Fruit fly (Drosophila melanogaster) whole organism, prepupa: ENCODE measurements around the gene RpS27A.

Experiments
- Blimp-1 ChIP-seq: fragments of 200-800 bp; sonication (Bioruptor generic); optimal IDR thresholded peaks from 3 replicates; lab custom pipeline; 2017; ENCODE audit warnings: missing biosample characterization, missing genetic modification characterization, mild to moderate bottlenecking, moderate library complexity, missing genetic modification reagents
- CG11294 ChIP-seq: fragments of 200-800 bp; sonication (Bioruptor generic); IDR thresholded peaks from 2 replicates; pipeline ENCODE4 v1.3.6; 2022; ENCODE audit warnings: missing biosample characterization, missing genetic modification characterization
- CG11762 ChIP-seq: fragments of 200-800 bp; sonication (Bioruptor generic); optimal IDR thresholded peaks from 3 replicates; lab custom pipeline; 2016; ENCODE audit warnings: missing biosample characterization, missing genetic modification characterization; ENCODE audit not compliant: insufficient read depth
- CG15336 ChIP-seq: fragments of 200-800 bp; sonication (Bioruptor generic); IDR thresholded peaks from 2 replicates; pipeline ENCODE4 v1.3.6; 2022; ENCODE audit warnings: missing biosample characterization, missing genetic modification characterization
- CG1621 ChIP-seq: fragments of 200-800 bp; sonication (Bioruptor generic); optimal IDR thresholded peaks from 3 replicates; lab custom pipeline; 2018; ENCODE audit warnings: missing biosample characterization, mild to moderate bottlenecking, missing genetic modification characterization
- CG16779 ChIP-seq: fragments of 200-800 bp; sonication (Bioruptor generic); optimal IDR thresholded peaks from 3 replicates; lab custom pipeline; 2017; ENCODE audit warnings: missing biosample characterization, mild to moderate bottlenecking, missing genetic modification characterization
- CG31627 ChIP-seq: fragments of 200-800 bp; sonication (Bioruptor generic); optimal IDR thresholded peaks from 3 replicates; lab custom pipeline; 2016; ENCODE audit warnings: missing biosample characterization, missing genetic modification characterization
- CG32006 ChIP-seq: fragments of 200-800 bp; sonication (Bioruptor generic); optimal IDR thresholded peaks from 3 replicates; lab custom pipeline; 2017; ENCODE audit warnings: missing biosample characterization, mild to moderate bottlenecking, missing genetic modification characterization
- CG34406 ChIP-seq: fragments of 200-800 bp; sonication (Bioruptor generic); optimal IDR thresholded peaks from 3 replicates; lab custom pipeline; 2016; ENCODE audit warnings: missing biosample characterization, missing genetic modification characterization
- CG3919 ChIP-seq: fragments of 200-800 bp; sonication (Bioruptor generic); optimal IDR thresholded peaks from 3 replicates; lab custom pipeline; 2016; ENCODE audit warnings: missing biosample characterization, missing genetic modification characterization
- CG4318 ChIP-seq: fragments of 200-800 bp; sonication (Bioruptor generic); optimal IDR thresholded peaks from 3 replicates; lab custom pipeline; 2017; ENCODE audit warnings: missing biosample characterization, mild to moderate bottlenecking, missing genetic modification characterization
- CG6808 ChIP-seq: fragments of 200-800 bp; sonication (Bioruptor generic); optimal IDR thresholded peaks from 3 replicates; lab custom pipeline; 2017; ENCODE audit warnings: missing biosample characterization, missing genetic modification characterization, mild to moderate bottlenecking, moderate library complexity, missing genetic modification reagents
- CG6854 ChIP-seq: fragments of 200-800 bp; sonication (Bioruptor generic); optimal IDR thresholded peaks from 2 replicates; lab custom pipeline; 2017; ENCODE audit warnings: missing biosample characterization, mild to moderate bottlenecking, missing genetic modification characterization
- CG8319 ChIP-seq: fragments of 200-800 bp; sonication (Bioruptor generic); optimal IDR thresholded peaks from 3 replicates; lab custom pipeline; 2016; ENCODE audit warnings: missing biosample characterization, missing genetic modification characterization
- CG8632 ChIP-seq: fragments of 200-800 bp; sonication (Bioruptor generic); optimal IDR thresholded peaks from 3 replicates; lab custom pipeline; 2016; ENCODE audit warnings: missing biosample characterization, missing genetic modification characterization
- Eip75B ChIP-seq: fragments of 200-800 bp; sonication (Bioruptor generic); optimal IDR thresholded peaks from 3 replicates; lab custom pipeline; 2016; ENCODE audit warnings: missing biosample characterization, missing genetic modification characterization
- Eip78C ChIP-seq: fragments of 200-800 bp; sonication (Bioruptor generic); peaks from one replicate; lab custom pipeline; 2016; ENCODE audit warnings: missing biosample characterization, missing genetic modification characterization
- Eip93F ChIP-seq: fragments of 200-800 bp; sonication (Bioruptor generic); optimal IDR thresholded peaks from 2 replicates; lab custom pipeline; 2016; ENCODE audit warnings: missing biosample characterization, mild to moderate bottlenecking, missing genetic modification characterization
- Hr39 ChIP-seq: fragments of 200-800 bp; sonication (Bioruptor generic); optimal IDR thresholded peaks from 2 replicates; lab custom pipeline; 2016; ENCODE audit warnings: missing biosample characterization, missing genetic modification characterization
- Hr4 ChIP-seq: fragments of 200-800 bp; sonication (Bioruptor generic); optimal IDR thresholded peaks from 3 replicates; lab custom pipeline; 2016; ENCODE audit warnings: missing biosample characterization, missing genetic modification characterization
- OdsH ChIP-seq: fragments of 200-800 bp; sonication (Bioruptor generic); optimal IDR thresholded peaks from 3 replicates; lab custom pipeline; 2016; ENCODE audit warnings: missing biosample characterization, missing genetic modification characterization
- Smox ChIP-seq: fragments of 200-800 bp; sonication (Bioruptor generic); optimal IDR thresholded peaks from 3 replicates; lab custom pipeline; 2016; ENCODE audit warnings: missing biosample characterization, missing genetic modification characterization
- Sox102F ChIP-seq: fragments of 200-800 bp; sonication (Bioruptor generic); optimal IDR thresholded peaks from 2 replicates; lab custom pipeline; 2016; ENCODE audit warnings: missing biosample characterization, mild to moderate bottlenecking, missing genetic modification characterization
- Sox14 ChIP-seq: fragments of 200-800 bp; sonication (Bioruptor generic); optimal IDR thresholded peaks from 3 replicates; lab custom pipeline; 2016; ENCODE audit warnings: missing biosample characterization, missing genetic modification characterization
- Sox15 ChIP-seq: fragments of 200-800 bp; sonication (Bioruptor generic); optimal IDR thresholded peaks from 3 replicates; lab custom pipeline; 2016; ENCODE audit warnings: missing biosample characterization, missing genetic modification characterization
- achi ChIP-seq: fragments of 200-800 bp; sonication (Bioruptor generic); optimal IDR thresholded peaks from 3 replicates; lab custom pipeline; 2016; ENCODE audit warnings: missing biosample characterization, missing genetic modification characterization
- cyc ChIP-seq: fragments of 200-800 bp; sonication (Bioruptor generic); optimal IDR thresholded peaks from 3 replicates; lab custom pipeline; 2016; ENCODE audit warnings: missing biosample characterization, missing genetic modification characterization
- dac ChIP-seq: fragments of 200-800 bp; sonication (Bioruptor generic); optimal IDR thresholded peaks from 2 replicates; lab custom pipeline; 2017; ENCODE audit warnings: missing biosample characterization, mild to moderate bottlenecking, missing genetic modification characterization
- esn ChIP-seq: fragments of 200-800 bp; sonication (Bioruptor generic); optimal IDR thresholded peaks from 2 replicates; lab custom pipeline; 2016; ENCODE audit warnings: missing biosample characterization, mild to moderate bottlenecking, missing genetic modification characterization, moderate library complexity
- fd85E ChIP-seq: fragments of 200-800 bp; sonication (Bioruptor generic); optimal IDR thresholded peaks from 3 replicates; lab custom pipeline; 2016; ENCODE audit warnings: missing biosample characterization, missing genetic modification characterization
- lz ChIP-seq: fragments of 200-800 bp; sonication (Bioruptor generic); optimal IDR thresholded peaks from 3 replicates; lab custom pipeline; 2016; ENCODE audit warnings: missing biosample characterization, missing genetic modification characterization
- net ChIP-seq: fragments of 200-800 bp; sonication (Bioruptor generic); optimal IDR thresholded peaks from 3 replicates; lab custom pipeline; 2016; ENCODE audit warnings: missing biosample characterization, missing genetic modification characterization
- pdm3 ChIP-seq: fragments of 200-800 bp; sonication (Bioruptor generic); optimal IDR thresholded peaks from 3 replicates; lab custom pipeline; 2016; ENCODE audit warnings: missing biosample characterization, missing genetic modification characterization
- salr ChIP-seq, 2 experiments: fragments of 200-800 bp; sonication (Bioruptor generic); optimal IDR thresholded peaks; 3 replicates each; lab custom pipeline; 2016 to 2018; ENCODE audit warnings: missing biosample characterization in 2 of 2, missing genetic modification characterization in 2 of 2, mild to moderate bottlenecking in 1 of 2
- spab ChIP-seq: fragments of 200-800 bp; sonication (Bioruptor generic); optimal IDR thresholded peaks from 2 replicates; lab custom pipeline; 2017; ENCODE audit warnings: missing biosample characterization, mild to moderate bottlenecking, missing genetic modification characterization, missing genetic modification reagents
- ss ChIP-seq, 2 experiments: fragments of 200-800 bp; sonication (Bioruptor generic); optimal IDR thresholded peaks; 2 replicates in 1 of 2; 3 replicates in 1 of 2; lab custom pipeline; 2017 to 2018; ENCODE audit warnings: mild to moderate bottlenecking in 2 of 2, missing biosample characterization in 2 of 2, missing genetic modification characterization in 2 of 2, moderate library complexity in 1 of 2
- vri ChIP-seq: fragments of 200-800 bp; sonication (Bioruptor generic); optimal IDR thresholded peaks from 3 replicates; lab custom pipeline; 2016; ENCODE audit warnings: missing biosample characterization, mild to moderate bottlenecking, missing genetic modification characterization

Gene RpS27A

dm6 chr2L:10387869-10388726 is 20.1 kb upstream of the RpS27A start, which contains the start of gene da (continued):
- TF ChIP-seq salr (GFP tag; optimal IDR thresholded peaks at IDR 0.05; lab: Kevin White, UChicago) = peak in 1 of 2 experiments; percentile 28
- TF ChIP-seq CG1621 (tag; lab: Kevin White, UChicago) = no peak
- no peak for TF ChIP-seq CG6808
- TF ChIP-seq CG3919 (GFP tag; lab: Kevin White, UChicago) = no peak
- TF ChIP-seq CG6854 (GFP tag; lab: Kevin White, UChicago) = no peak
- peak; percentile 63 for TF ChIP-seq Hr39 (GFP tag; lab: Kevin White, UChicago)
- TF ChIP-seq spab = no peak
- peak; percentile 61 for TF ChIP-seq lz (GFP tag; lab: Kevin White, UChicago)
- peak; percentile 8 for TF ChIP-seq dac (GFP tag; lab: Kevin White, UChicago)

dm6 chr2L:10393467-10393866 is 14.7 kb upstream of the RpS27A start:
- peak; percentile 18 for TF ChIP-seq vri (GFP tag; lab: Kevin White, UChicago)
- no peak for TF ChIP-seq Sox14

- TF ChIP-seq Sox14 (no peak), CG11294 (GFP tag; lab: Robert Waterston, UW) (no peak), CG32006 (GFP tag; lab: Kevin White, UChicago) (no peak), Eip75B (GFP tag; lab: Kevin White, UChicago) (no peak), CG31627 (no peak), achi (GFP tag; lab: Kevin White, UChicago) (no peak), Eip93F (GFP tag; lab: Kevin White, UChicago) (no peak), cyc (GFP tag; lab: Kevin White, UChicago) (no peak), Sox15 (no peak), Hr4 (no peak), vri (GFP tag; lab: Kevin White, UChicago) (no peak), CG34406 (GFP tag; lab: Kevin White, UChicago) (no peak), CG8319 (no peak), CG15336 (no peak), CG6854 (GFP tag; lab: Kevin White, UChicago) (no peak), pdm3 (GFP tag; lab: Kevin White, UChicago) (no peak), lz (GFP tag; lab: Kevin White, UChicago) (no peak), CG6808 (no peak), CG4318 (GFP tag; lab: Kevin White, UChicago) (no peak), CG8632 (no peak)
- TF ChIP-seq, all 60 proteins: peak for 0
These were observed 13.1 kb upstream of the RpS27A start for dm6 chr2L:10395035-10395434.

dm6 chr2L:10395642-10396487 is 12.3 kb upstream of the RpS27A start, which contains the start of gene Mdh1:
Mdh1 (minus strand) TSS chr2L:10396332.
- TF ChIP-seq Eip78C (GFP tag; lab: Kevin White, UChicago) (peak; percentile 64), Blimp-1 (GFP tag; lab: Kevin White, UChicago) (no peak), Eip93F (GFP tag; lab: Kevin White, UChicago) (peak; percentile 18), Hr39 (GFP tag; lab: Kevin White, UChicago) (no peak), CG15336 (no peak), Sox102F (GFP tag; lab: Kevin White, UChicago) (no peak), Smox (GFP tag; lab: Kevin White, UChicago) (no peak), ss (GFP tag; optimal IDR thresholded peaks at IDR 0.05; lab: Kevin White, UChicago) (peak; percentile 11 to 40), esn (GFP tag; lab: Kevin White, UChicago) (no peak), CG11762 (GFP tag; lab: Kevin White, UChicago) (no peak), CG31627 (no peak), net (GFP tag; lab: Kevin White, UChicago) (no peak), lz (GFP tag; lab: Kevin White, UChicago) (no peak), OdsH (GFP tag; lab: Kevin White, UChicago) (no peak), CG16779 (no peak), cyc (GFP tag; lab: Kevin White, UChicago) (no peak), Sox14 (no peak), fd85E (GFP tag; lab: Kevin White, UChicago) (no peak), vri (GFP tag; lab: Kevin White, UChicago) (peak; percentile 55), CG6808 (peak; percentile 4), CG11294 (GFP tag; lab: Robert Waterston, UW) (no peak)
